Fruit fly (Drosophila melanogaster): Measurements from ENCODE around the gene Nfs1.
"Not testable (repeated sequence)": the region's sequence is repeated elsewhere in the genome, so short reads cannot be mapped to it uniquely, and the experiment has no call there.

Nfs1 gene

DNA sequence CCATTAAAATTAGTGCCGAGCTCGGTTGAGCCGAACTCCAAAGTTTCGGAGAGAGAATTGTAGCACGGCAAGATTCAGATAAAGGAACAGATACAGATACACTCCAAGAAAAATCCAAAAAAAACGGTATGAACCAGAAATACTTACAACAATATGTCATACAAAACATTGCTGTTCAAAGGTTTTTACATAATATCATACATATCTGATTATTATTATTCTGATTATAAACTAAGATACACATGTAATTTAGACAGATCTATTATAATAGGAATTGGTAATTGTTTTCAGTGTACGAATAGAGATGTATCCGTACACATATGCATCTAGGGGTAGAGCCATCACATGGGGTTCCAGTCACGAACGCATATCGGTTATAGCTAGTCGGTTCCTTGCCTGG is 19.4 kb upstream of the Nfs1 start:
- no peak for TF ChIP-seq CG17801 (GFP tag; optimal IDR thresholded peaks at IDR 0.05; ENCODE audit: partially characterized antibody)

- no peak for TF ChIP-seq CG17801 (GFP tag; optimal IDR thresholded peaks at IDR 0.05; ENCODE audit: partially characterized antibody)
Observed at dm6 chr2L:11981210-11981609, 18.2 kb upstream of the Nfs1 start, which contains the start of gene CG16965. TSS of gene CG16965 (plus strand) at chr2L:11981591.

dm6 chr2L:11987945-11988344 is 11.5 kb upstream of the Nfs1 start, which contains the start of the genes CG6686 and CG34163:
TSS of gene CG6686 (minus strand) at chr2L:11988039.
TSS of gene CG34163 (plus strand) at chr2L:11988270.
- TF ChIP-seq CG17801 (GFP tag; optimal IDR thresholded peaks at IDR 0.05; ENCODE audit: partially characterized antibody): peak; percentile 2

DNA sequence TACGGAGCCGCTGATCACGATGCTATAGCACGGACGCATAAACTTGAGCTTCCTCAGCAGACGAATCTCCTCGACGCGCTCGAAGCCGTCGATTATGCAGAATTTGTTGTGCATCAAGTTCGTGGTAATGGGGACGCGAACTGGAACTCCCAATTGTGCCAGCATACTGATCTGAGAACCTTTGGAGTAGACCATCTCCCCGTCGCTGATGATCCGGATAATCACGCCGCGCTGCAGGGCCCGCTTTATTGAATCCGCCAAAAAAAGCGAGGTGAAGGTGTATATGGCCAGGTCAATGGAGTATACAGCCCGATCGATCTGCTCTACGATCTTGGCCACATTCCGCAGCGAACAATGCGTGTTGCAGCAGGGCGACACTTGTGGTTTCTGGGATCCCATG is 10.2 kb upstream of the Nfs1 start:
- TF ChIP-seq CG17801 (GFP tag; optimal IDR thresholded peaks at IDR 0.05; ENCODE audit: partially characterized antibody): no peak

- no peak for TF ChIP-seq CG17801 (GFP tag; optimal IDR thresholded peaks at IDR 0.05; ENCODE audit: partially characterized antibody)
Observed at dm6 chr2L:11989729-11990128, 9.7 kb upstream of the Nfs1 start, which contains the start of the genes zuc and dgt2. TSS of gene zuc (minus strand) at chr2L:11989882. TSS of gene dgt2 (plus strand) at chr2L:11989936.

- TF ChIP-seq CG17801 (GFP tag; optimal IDR thresholded peaks at IDR 0.05; ENCODE audit: partially characterized antibody): no peak
Observed at dm6 chr2L:11990458-11991065, 8.9 kb upstream of the Nfs1 start, which contains the start of gene escl. TSS of gene escl (plus strand) at chr2L:11990927.

dm6 chr2L:11992602-11993001 is 6.9 kb upstream of the Nfs1 start, which contains the start of gene Ada1-2:
TSS of gene Ada1-2 (plus strand) at chr2L:11992902.
- TF ChIP-seq CG17801 (GFP tag; optimal IDR thresholded peaks at IDR 0.05; ENCODE audit: partially characterized antibody): not testable (repeated sequence)

DNA sequence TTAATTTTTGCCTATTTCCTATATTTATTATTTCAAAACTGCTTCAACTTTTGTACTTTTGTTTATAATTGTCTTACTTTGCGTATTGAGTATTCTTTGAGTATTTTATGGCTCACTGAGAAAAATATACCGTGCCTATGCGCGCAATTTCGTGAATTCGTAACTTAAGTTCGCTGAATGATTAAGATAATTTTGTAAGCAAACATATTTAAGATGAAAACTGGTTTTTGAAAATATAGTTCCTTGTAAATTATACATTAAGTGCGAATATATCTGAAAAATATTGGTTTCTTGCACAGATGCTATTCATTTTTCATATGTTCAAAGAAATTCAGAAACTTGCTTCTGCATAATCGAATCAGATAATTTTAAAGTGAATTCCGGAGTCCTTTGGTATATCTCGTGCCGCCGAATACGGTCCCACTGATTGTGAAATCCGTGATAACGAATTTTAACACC is 4.1 kb upstream of the Nfs1 start, which contains the start of the genes CG18789 and Qtzl:
Gene CG18789, minus strand, starts transcription at position 101 of the 459 bp plus-strand sequence.
Gene Qtzl, plus strand, starts transcription at position 409 of the 459 bp plus-strand sequence.
- TF ChIP-seq CG17801 (GFP tag; optimal IDR thresholded peaks at IDR 0.05; ENCODE audit: partially characterized antibody): not testable (repeated sequence)

DNA sequence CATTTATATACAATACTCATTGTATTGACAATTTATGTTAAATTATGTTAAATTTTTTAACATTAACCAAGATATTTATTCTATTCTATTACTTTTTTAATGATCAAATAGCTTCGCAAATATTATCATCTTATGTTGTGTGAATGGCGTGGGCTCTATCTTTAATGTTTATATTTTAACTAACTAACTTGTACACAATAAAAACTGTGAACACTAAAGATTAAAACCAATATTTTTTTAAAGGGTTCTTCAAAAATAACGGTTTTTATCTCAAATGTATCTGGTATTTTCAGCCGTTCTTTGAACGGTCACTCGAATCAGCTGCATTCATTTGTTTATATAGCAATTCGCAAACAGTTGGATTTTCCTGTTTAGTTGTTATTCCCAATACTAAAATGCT is 2.9 kb upstream of the Nfs1 start, which contains the start of gene Ada1-1:
Gene Ada1-1, plus strand, starts transcription at position 301 of the 400 bp plus-strand sequence.
- not testable (repeated sequence) for TF ChIP-seq CG17801 (GFP tag; optimal IDR thresholded peaks at IDR 0.05; ENCODE audit: partially characterized antibody)

- TF ChIP-seq CG17801 (GFP tag; optimal IDR thresholded peaks at IDR 0.05; ENCODE audit: partially characterized antibody): no peak
Observed at dm6 chr2L:12001132-12001531, 1.7 kb downstream of the Nfs1 start.

dm6 chr2L:12002051-12002450 is 2.6 kb downstream of the Nfs1 start, which contains the start of gene Hacd1:
TSS of gene Hacd1 (minus strand) at chr2L:12002266.
- peak; percentile 44 for TF ChIP-seq CG17801 (GFP tag; optimal IDR thresholded peaks at IDR 0.05; ENCODE audit: partially characterized antibody)

- no peak for TF ChIP-seq CG17801 (GFP tag; optimal IDR thresholded peaks at IDR 0.05; ENCODE audit: partially characterized antibody)
Observed at dm6 chr2L:12002922-12003791, 3.7 kb downstream of the Nfs1 start.

DNA sequence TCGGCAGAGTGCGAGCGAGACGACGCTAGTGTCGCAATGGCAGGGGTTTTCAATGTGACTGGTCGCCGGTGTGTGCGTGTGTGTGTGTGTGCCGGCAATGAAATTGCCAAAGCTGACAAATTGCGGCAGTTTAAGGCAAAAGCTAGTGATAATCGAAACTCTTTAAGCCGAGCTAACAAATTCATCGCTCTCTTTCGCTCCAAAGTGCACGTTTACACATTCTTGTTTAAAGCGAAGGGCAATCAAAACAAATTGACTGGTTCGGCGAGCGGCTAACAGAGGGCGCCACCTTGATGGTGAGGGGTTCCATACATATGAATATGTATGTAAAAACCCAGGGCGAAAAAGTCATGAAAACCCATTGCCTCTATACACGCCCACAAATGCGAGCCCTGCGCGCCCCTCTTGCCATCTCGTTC is 4.3 kb downstream of the Nfs1 start:
- TF ChIP-seq CG17801 (GFP tag; optimal IDR thresholded peaks at IDR 0.05; ENCODE audit: partially characterized antibody): peak; percentile 22

DNA sequence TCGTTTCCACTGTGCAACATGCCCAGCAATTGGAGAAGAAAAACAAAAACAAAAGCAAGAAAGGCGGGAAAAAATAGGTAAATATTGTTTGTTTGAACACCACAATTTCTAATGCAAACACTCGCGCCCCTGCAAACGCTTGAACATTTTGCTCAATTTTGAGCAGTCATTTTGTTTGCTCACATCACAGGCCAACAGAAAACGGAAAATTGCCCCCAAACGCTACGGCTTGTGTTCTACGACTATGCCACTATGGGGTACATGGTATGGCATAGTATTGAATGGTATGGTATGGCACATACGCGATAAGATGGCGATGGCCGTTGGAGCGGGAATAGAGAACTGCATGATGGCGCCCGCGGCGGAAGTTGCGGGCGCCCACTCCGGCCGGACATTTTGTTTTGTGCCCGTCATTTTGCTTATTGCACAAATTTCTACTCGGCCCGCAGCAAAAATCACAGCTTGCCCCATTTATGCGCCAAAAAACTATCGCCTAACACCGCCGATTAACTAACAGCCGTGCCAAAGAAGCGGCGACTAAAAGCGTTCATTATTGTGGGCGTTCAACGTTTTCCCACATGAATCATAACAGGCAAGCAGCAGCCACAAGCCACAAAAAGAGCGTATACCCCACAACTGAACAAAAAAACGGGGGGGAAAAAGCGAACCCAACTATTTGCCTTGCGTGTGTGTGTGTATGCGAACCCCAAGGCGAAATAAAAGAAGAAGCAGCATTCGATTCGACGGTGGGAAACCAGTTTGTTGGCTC is 4.9 kb downstream of the Nfs1 start:
- no peak for TF ChIP-seq CG17801 (GFP tag; optimal IDR thresholded peaks at IDR 0.05; ENCODE audit: partially characterized antibody)

Data from ovary, adult (tissue).